Worm (Caenorhabditis elegans) whole organism, L1 larva: ENCODE measurements around the gene ZK1320.3.

Experiments
- ama-1 ChIP-seq: fragments of 150-350 bp; optimal IDR thresholded peaks from 2 replicates; lab custom pipeline; 2014
- fos-1 ChIP-seq: fragments of 150-350 bp; optimal IDR thresholded peaks from 2 replicates; lab custom pipeline; 2014; ENCODE audit warnings: missing biosample characterization, missing genetic modification characterization
- mdl-1 ChIP-seq, 2 experiments: fragments of 150-350 bp; optimal IDR thresholded peaks; 2 replicates each; lab custom pipeline; 2014 to 2017; ENCODE audit warnings: missing biosample characterization in 2 of 2, missing genetic modification characterization in 2 of 2, inconsistent platforms in 1 of 2
- nhr-11 ChIP-seq: fragments of 150-350 bp; optimal IDR thresholded peaks from 2 replicates; lab custom pipeline; 2014; ENCODE audit warnings: missing biosample characterization, missing genetic modification characterization
- pqm-1 ChIP-seq: sonication (generic microtip); optimal IDR thresholded peaks from 3 replicates; lab custom pipeline; 2017; ENCODE audit warnings: missing biosample characterization, missing genetic modification characterization
- sox-4 ChIP-seq: sonication (generic microtip); optimal IDR thresholded peaks from 2 replicates; lab custom pipeline; 2016; ENCODE audit warnings: missing genetic modification characterization, missing compliant biosample characterization
- zag-1 ChIP-seq: fragments of 150-350 bp; optimal IDR thresholded peaks from 2 replicates; lab custom pipeline; 2014; ENCODE audit warnings: missing biosample characterization, missing genetic modification characterization
- zip-4 ChIP-seq: fragments of 200-800 bp; sonication (Bioruptor generic); optimal IDR thresholded peaks from 2 replicates; lab custom pipeline; 2018; ENCODE audit warnings: mild to moderate bottlenecking, missing genetic modification characterization, moderate library complexity, missing compliant biosample characterization

ce11 chrII:9636300-9636699 lies 23.9 kb downstream of the ZK1320.3 start, which contains the start of gene ZK1307.7:
- TF ChIP-seq pqm-1 (tag; lab: Kevin White, UChicago) (no peak), ama-1 (no peak), sox-4 (tag; lab: Kevin White, UChicago) (no peak), nhr-11 (tag; lab: Kevin White, UChicago) (no peak), zip-4 (GFP tag; lab: Kevin White, UChicago) (no peak), mdl-1 (tag; optimal IDR thresholded peaks at IDR 0.05; lab: Kevin White, UChicago) (no peak), fos-1 (no peak), zag-1 (tag; lab: Kevin White, UChicago) (no peak)
